Fruit fly (Drosophila melanogaster) whole organism, wandering third instar larva: ENCODE results near the gene CG13039.

Source experiments
- Abd-B ChIP-seq: fragments of >200 bp; optimal IDR thresholded peaks from 2 replicates; lab custom pipeline; 2017; ENCODE audit warnings: missing biosample characterization, missing genetic modification characterization
- CG32264 ChIP-seq: fragments of 200-800 bp; sonication (Bioruptor generic); optimal IDR thresholded peaks from 2 replicates; lab custom pipeline; 2016; ENCODE audit warnings: missing biosample characterization, missing genetic modification characterization
- OdsH ChIP-seq: fragments of 200-800 bp; sonication (Bioruptor generic); optimal IDR thresholded peaks from 2 replicates; lab custom pipeline; 2016; ENCODE audit warnings: missing biosample characterization, mild to moderate bottlenecking, missing genetic modification characterization
- br ChIP-seq: fragments of 200-800 bp; sonication (Bioruptor generic); optimal IDR thresholded peaks from 2 replicates; lab custom pipeline; 2016; ENCODE audit warnings: missing biosample characterization, missing genetic modification characterization
- brk ChIP-seq: fragments of 200-800 bp; sonication (Bioruptor generic); optimal IDR thresholded peaks from 2 replicates; lab custom pipeline; 2016; ENCODE audit warnings: missing biosample characterization, mild to moderate bottlenecking, missing genetic modification characterization
- foxo ChIP-seq, 2 experiments: fragments of 200-800 bp; sonication (Bioruptor generic); optimal IDR thresholded peaks; 2 replicates in 1 of 2; 3 replicates in 1 of 2; lab custom pipeline; 2016 to 2017; ENCODE audit warnings: missing biosample characterization in 2 of 2, missing genetic modification characterization in 2 of 2
- fru ChIP-seq: fragments of 200-800 bp; sonication (Bioruptor generic); optimal IDR thresholded peaks from 3 replicates; lab custom pipeline; 2016; ENCODE audit warnings: missing biosample characterization, mild to moderate bottlenecking, missing genetic modification characterization
- h ChIP-seq: fragments of 200-800 bp; sonication (Bioruptor generic); optimal IDR thresholded peaks from 3 replicates; lab custom pipeline; 2016; ENCODE audit warnings: missing biosample characterization, mild to moderate bottlenecking, missing genetic modification characterization
- sage ChIP-seq: fragments of 200-800 bp; sonication (Bioruptor generic); optimal IDR thresholded peaks from 2 replicates; lab custom pipeline; 2016; ENCODE audit warnings: missing biosample characterization, mild to moderate bottlenecking, missing genetic modification characterization

DNA sequence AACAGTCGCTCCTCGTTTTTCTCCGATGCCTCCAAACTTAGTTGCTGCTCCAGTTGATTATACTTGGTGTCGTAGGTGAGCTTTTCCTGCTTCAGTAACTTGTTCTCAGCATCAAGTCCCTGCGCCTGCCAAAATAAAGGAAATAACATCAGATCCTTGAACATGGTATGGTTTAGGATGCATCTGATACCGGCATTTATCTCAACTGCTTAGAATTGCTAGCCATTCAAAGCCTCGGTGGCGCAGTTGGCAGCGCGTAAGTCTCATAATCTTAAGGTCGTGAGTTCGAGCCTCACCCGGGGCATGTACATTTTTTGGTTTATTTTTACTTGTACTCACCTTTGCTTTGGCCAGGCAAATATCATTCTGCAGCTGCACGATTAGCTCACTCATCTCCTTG, 23.1 kb upstream of the CG13039 start:
- no peak for TF ChIP-seq OdsH (GFP tag; lab: Kevin White, UChicago)
- TF ChIP-seq foxo (GFP tag; optimal IDR thresholded peaks at IDR 0.05; lab: Kevin White, UChicago), result no peak
- no peak for TF ChIP-seq brk (GFP tag; lab: Kevin White, UChicago)
- TF ChIP-seq Abd-B (GFP tag; lab: Kevin White, UChicago), result no peak
- TF ChIP-seq sage, result no peak
- TF ChIP-seq br (GFP tag; lab: Kevin White, UChicago), result no peak
- TF ChIP-seq fru (GFP tag; lab: Kevin White, UChicago), result no peak
- TF ChIP-seq h (GFP tag; lab: Kevin White, UChicago), result no peak
- TF ChIP-seq CG32264, result no peak
